Fruit fly (Drosophila melanogaster) whole organism, embryonic: ENCODE data around the gene ETHR.

Experiments used
- ATbp ChIP-seq: fragments of 200-800 bp; sonication (Bioruptor generic); optimal IDR thresholded peaks from 2 replicates; lab custom pipeline; 2017; ENCODE audit warnings: missing biosample characterization, mild to moderate bottlenecking, missing genetic modification characterization, missing genetic modification reagents
- Atf6 ChIP-seq: fragments of 200-800 bp; sonication (Bioruptor generic); IDR thresholded peaks from 2 replicates; pipeline ENCODE4 v1.3.6; 2022; ENCODE audit warnings: missing biosample characterization, missing genetic modification characterization
- Awh ChIP-seq: fragments of 200-800 bp; sonication (Bioruptor generic); IDR thresholded peaks from 2 replicates; pipeline ENCODE4, ENCODE4 v1.3.6; 2022; ENCODE audit warnings: missing biosample characterization, missing genetic modification characterization
- CG10979 ChIP-seq: fragments of 200-800 bp; sonication (Bioruptor generic); optimal IDR thresholded peaks from 2 replicates; lab custom pipeline; 2018; ENCODE audit warnings: missing biosample characterization, mild to moderate bottlenecking, missing genetic modification characterization, moderate library complexity
- CG11247 ChIP-seq: fragments of 200-800 bp; sonication (Bioruptor generic); IDR thresholded peaks from 2 replicates; pipeline ENCODE4 v1.3.6; 2022; ENCODE audit warnings: missing biosample characterization, missing genetic modification characterization
- CG12155 ChIP-seq: fragments of 200-800 bp; sonication (Bioruptor generic); optimal IDR thresholded peaks from 3 replicates; lab custom pipeline; 2016; ENCODE audit warnings: missing biosample characterization, missing genetic modification characterization
- CG13894 ChIP-seq: fragments of 200-800 bp; sonication (Bioruptor generic); optimal IDR thresholded peaks from 3 replicates; lab custom pipeline; 2018; ENCODE audit warnings: missing biosample characterization, mild to moderate bottlenecking, missing genetic modification characterization, moderate library complexity
- CG15011 ChIP-seq: fragments of 200-800 bp; sonication (Bioruptor generic); optimal IDR thresholded peaks from 3 replicates; lab custom pipeline; 2018; ENCODE audit warnings: missing biosample characterization, mild to moderate bottlenecking, missing genetic modification characterization
- CG15514 ChIP-seq: fragments of 200-800 bp; sonication (Bioruptor generic); optimal IDR thresholded peaks from 3 replicates; lab custom pipeline; 2017; ENCODE audit warnings: missing biosample characterization, missing genetic modification characterization, mild to moderate bottlenecking, moderate library complexity, missing genetic modification reagents
- CG1603 ChIP-seq: fragments of 200-800 bp; sonication (Bioruptor generic); optimal IDR thresholded peaks from 2 replicates; lab custom pipeline; 2019; ENCODE audit warnings: missing biosample characterization, mild to moderate bottlenecking, missing genetic modification characterization, moderate library complexity
- CG1832 ChIP-seq: fragments of 200-800 bp; sonication (Bioruptor generic); optimal IDR thresholded peaks from 2 replicates; lab custom pipeline; 2017; ENCODE audit warnings: missing biosample characterization, mild to moderate bottlenecking, missing genetic modification characterization, inconsistent platforms
- CG2712 ChIP-seq: fragments of 200-800 bp; optimal IDR thresholded peaks from 3 replicates; lab custom pipeline; 2019; ENCODE audit warnings: missing biosample characterization, mild to moderate bottlenecking, missing genetic modification characterization, moderate library complexity
- CG32767 ChIP-seq: fragments of 200-800 bp; sonication (Bioruptor generic); IDR thresholded peaks from 2 replicates; pipeline ENCODE4 v1.3.6; 2022; ENCODE audit warnings: missing biosample characterization, missing genetic modification characterization
- CG34422 ChIP-seq: fragments of 200-800 bp; sonication (Bioruptor generic); IDR thresholded peaks from 3 replicates; pipeline ENCODE4 v1.3.6; 2022; ENCODE audit warnings: missing biosample characterization, missing genetic modification characterization
- CG6175 ChIP-seq: fragments of 200-800 bp; sonication (Bioruptor generic); IDR thresholded peaks from 3 replicates; pipeline ENCODE4 v1.3.6; 2022; ENCODE audit warnings: missing biosample characterization, missing genetic modification characterization
- CG6654 ChIP-seq: fragments of 200-800 bp; sonication (Bioruptor generic); optimal IDR thresholded peaks from 2 replicates; lab custom pipeline; 2017; ENCODE audit warnings: missing biosample characterization, mild to moderate bottlenecking, missing genetic modification characterization
- CG7839 ChIP-seq: fragments of 200-800 bp; sonication (Bioruptor generic); optimal IDR thresholded peaks from 3 replicates; lab custom pipeline; 2018; ENCODE audit warnings: missing biosample characterization, mild to moderate bottlenecking, missing genetic modification characterization, moderate library complexity
- CG9215 ChIP-seq: fragments of 200-800 bp; sonication (Bioruptor generic); IDR thresholded peaks from 2 replicates; pipeline ENCODE4 v1.3.6; 2022; ENCODE audit warnings: missing biosample characterization, missing genetic modification characterization
- CG9609 ChIP-seq: fragments of 200-800 bp; sonication (Bioruptor generic); optimal IDR thresholded peaks from 3 replicates; lab custom pipeline; 2016; ENCODE audit warnings: missing biosample characterization, missing genetic modification characterization
- Dip3 ChIP-seq: fragments of 200-800 bp; sonication (Bioruptor generic); optimal IDR thresholded peaks from 3 replicates; lab custom pipeline; 2016; ENCODE audit warnings: missing biosample characterization, missing genetic modification characterization
- HHEX ChIP-seq: fragments of 200-800 bp; sonication (Bioruptor generic); optimal IDR thresholded peaks from 3 replicates; lab custom pipeline; 2017; ENCODE audit warnings: missing biosample characterization, mild to moderate bottlenecking, missing genetic modification characterization, missing genetic modification reagents
- HmgZ ChIP-seq: fragments of 200-800 bp; sonication (Bioruptor generic); optimal IDR thresholded peaks from 2 replicates; lab custom pipeline; 2018; ENCODE audit warnings: missing biosample characterization, mild to moderate bottlenecking, missing genetic modification characterization
- Hr51 ChIP-seq, 2 experiments: fragments of 200-800 bp; sonication (Bioruptor generic); optimal IDR thresholded peaks; 2 replicates in 1 of 2; 3 replicates in 1 of 2; lab custom pipeline; 2016 to 2018; ENCODE audit warnings: missing biosample characterization in 2 of 2, missing genetic modification characterization in 2 of 2, mild to moderate bottlenecking in 1 of 2, moderate library complexity in 1 of 2
- Hsf ChIP-seq: fragments of 200-800 bp; sonication (Bioruptor generic); optimal IDR thresholded peaks from 3 replicates; lab custom pipeline; 2016; ENCODE audit warnings: missing biosample characterization, missing genetic modification characterization
- Jarid2 ChIP-seq: fragments of 200-800 bp; sonication (Bioruptor generic); optimal IDR thresholded peaks from 3 replicates; lab custom pipeline; 2017; ENCODE audit warnings: mild to moderate bottlenecking, missing biosample characterization, missing genetic modification reagents, missing genetic modification characterization
- Mes4 ChIP-seq: fragments of 200-800 bp; sonication (Bioruptor generic); optimal IDR thresholded peaks from 2 replicates; lab custom pipeline; 2016; ENCODE audit warnings: missing biosample characterization, missing genetic modification characterization
- Oli ChIP-seq: fragments of 200-800 bp; sonication (Bioruptor generic); optimal IDR thresholded peaks from 2 replicates; lab custom pipeline; 2018; ENCODE audit warnings: missing biosample characterization, mild to moderate bottlenecking, missing genetic modification characterization, moderate library complexity
- Poxn ChIP-seq: fragments of 200-800 bp; sonication (Bioruptor generic); IDR thresholded peaks from 2 replicates; pipeline ENCODE4 v1.3.6; 2022; ENCODE audit warnings: missing biosample characterization, missing genetic modification characterization
- Ravus ChIP-seq: fragments of 200-800 bp; sonication (Bioruptor generic); IDR thresholded peaks from 2 replicates; pipeline ENCODE4 v1.3.6; 2022; ENCODE audit warnings: missing biosample characterization, missing genetic modification characterization
- Six4 ChIP-seq: fragments of 200-800 bp; sonication (Bioruptor generic); optimal IDR thresholded peaks from 2 replicates; lab custom pipeline; 2016; ENCODE audit warnings: missing biosample characterization, missing genetic modification characterization
- Sox100B ChIP-seq: fragments of 200-800 bp; sonication (Bioruptor generic); optimal IDR thresholded peaks from 3 replicates; lab custom pipeline; 2018; ENCODE audit warnings: missing biosample characterization, mild to moderate bottlenecking, missing genetic modification characterization
- YL-1 ChIP-seq: fragments of 200-800 bp; sonication (Bioruptor generic); optimal IDR thresholded peaks from 3 replicates; lab custom pipeline; 2017; ENCODE audit warnings: missing biosample characterization, mild to moderate bottlenecking, missing genetic modification characterization
- ac ChIP-seq: fragments of 200-800 bp; sonication (Bioruptor generic); optimal IDR thresholded peaks from 3 replicates; lab custom pipeline; 2017; ENCODE audit warnings: missing biosample characterization, mild to moderate bottlenecking, missing genetic modification characterization
- ara ChIP-seq: fragments of 200-800 bp; sonication (Bioruptor generic); IDR thresholded peaks from 2 replicates; pipeline ENCODE4 v1.3.6; 2022; ENCODE audit warnings: missing biosample characterization, missing genetic modification characterization
- ase ChIP-seq: fragments of 200-800 bp; sonication (Bioruptor generic); IDR thresholded peaks from 3 replicates; pipeline ENCODE4 v1.3.6; 2022; ENCODE audit warnings: missing biosample characterization, missing genetic modification characterization
- ci ChIP-seq: fragments of 200-800 bp; sonication (Bioruptor generic); IDR thresholded peaks from 3 replicates; pipeline ENCODE4 v1.3.6; 2022; ENCODE audit warnings: missing biosample characterization, missing genetic modification characterization
- crc ChIP-seq: fragments of 200-800 bp; sonication (Bioruptor generic); optimal IDR thresholded peaks from 2 replicates; lab custom pipeline; 2016; ENCODE audit warnings: missing biosample characterization, missing genetic modification characterization
- dimm ChIP-seq: fragments of 200-800 bp; sonication (Bioruptor generic); IDR thresholded peaks from 2 replicates; pipeline ENCODE4 v1.3.6; 2022; ENCODE audit warnings: missing biosample characterization, missing genetic modification characterization
- disco-r ChIP-seq: fragments of 200-800 bp; sonication (Bioruptor generic); optimal IDR thresholded peaks from 2 replicates; lab custom pipeline; 2016; ENCODE audit warnings: missing biosample characterization, missing genetic modification characterization
- fd96Cb ChIP-seq: fragments of 200-800 bp; sonication (Bioruptor generic); optimal IDR thresholded peaks from 2 replicates; lab custom pipeline; 2018; ENCODE audit warnings: missing biosample characterization, mild to moderate bottlenecking, missing genetic modification characterization, moderate library complexity
- gsb-n ChIP-seq: fragments of 200-800 bp; sonication (Bioruptor generic); optimal IDR thresholded peaks from 3 replicates; lab custom pipeline; 2018; ENCODE audit warnings: missing biosample characterization, mild to moderate bottlenecking, missing genetic modification characterization
- lbe ChIP-seq: fragments of 200-800 bp; sonication (Bioruptor generic); optimal IDR thresholded peaks from 2 replicates; lab custom pipeline; 2016; ENCODE audit warnings: missing biosample characterization, mild to moderate bottlenecking, missing genetic modification characterization
- lilli ChIP-seq: fragments of 200-800 bp; sonication (Bioruptor generic); optimal IDR thresholded peaks from 3 replicates; lab custom pipeline; 2016; ENCODE audit warnings: missing biosample characterization, missing genetic modification characterization
- nerfin-2 ChIP-seq: fragments of 200-800 bp; sonication (Bioruptor generic); IDR thresholded peaks from 2 replicates; pipeline ENCODE4 v1.3.6; 2022; ENCODE audit warnings: missing biosample characterization, missing genetic modification characterization; ENCODE audit not compliant: partially characterized antibody
- pros ChIP-seq: fragments of 200-800 bp; sonication (Bioruptor generic); optimal IDR thresholded peaks from 3 replicates; lab custom pipeline; 2019; ENCODE audit warnings: missing biosample characterization, mild to moderate bottlenecking, missing genetic modification characterization, moderate library complexity
- sens ChIP-seq: fragments of 200-800 bp; sonication (Bioruptor generic); peaks from one replicate; lab custom pipeline; 2016; ENCODE audit warnings: missing biosample characterization, missing genetic modification characterization
- seq ChIP-seq: fragments of 200-800 bp; sonication (Bioruptor generic); IDR thresholded peaks from 2 replicates; pipeline ENCODE4 v1.3.6; 2022; ENCODE audit warnings: missing biosample characterization, missing genetic modification characterization
- usp ChIP-seq: fragments of >200 bp; optimal IDR thresholded peaks from 2 replicates; lab custom pipeline; 2017; ENCODE audit warnings: missing biosample characterization, missing genetic modification characterization
- wor ChIP-seq: fragments of 200-800 bp; sonication (Bioruptor generic); IDR thresholded peaks from 2 replicates; pipeline ENCODE4 v1.3.6; 2022; ENCODE audit warnings: missing biosample characterization, missing genetic modification characterization
- zen2 ChIP-seq: fragments of 200-800 bp; sonication (Bioruptor generic); IDR thresholded peaks from 3 replicates; pipeline ENCODE4 v1.3.6; 2022; ENCODE audit warnings: missing biosample characterization, missing genetic modification characterization; ENCODE audit not compliant: partially characterized antibody

The ETHR gene

DNA sequence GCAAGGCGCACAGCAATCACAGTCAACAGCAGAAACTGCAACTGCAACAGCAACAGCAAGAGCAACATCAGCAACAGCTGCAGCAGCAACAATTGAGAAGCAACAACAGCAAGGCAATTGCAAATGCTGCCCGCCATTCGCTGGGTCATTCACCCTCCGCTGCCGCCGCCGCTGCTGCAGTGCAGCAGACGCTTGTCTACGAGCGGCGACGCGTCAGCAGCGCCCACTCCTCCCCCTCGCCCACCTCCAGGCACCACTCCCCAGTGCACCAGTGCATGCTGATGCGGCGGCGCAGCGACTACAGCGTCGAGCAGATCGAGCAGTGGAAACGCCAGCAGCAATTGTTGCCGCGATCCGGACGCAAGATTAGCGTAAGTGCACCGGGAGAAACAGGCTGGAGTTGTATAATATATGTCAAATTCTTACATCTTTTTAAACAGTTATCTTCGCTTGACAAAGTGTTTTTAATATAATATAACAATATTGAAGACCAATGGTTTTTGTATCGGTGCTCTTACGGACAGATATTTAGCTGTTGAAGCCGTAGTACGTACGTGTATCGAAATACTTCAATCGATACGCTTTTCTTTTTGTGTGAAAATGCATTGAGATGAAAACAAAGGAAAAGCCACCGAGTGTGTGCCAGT is 41.0 kb upstream of the ETHR start (continued):
- peak; percentile 42 for TF ChIP-seq CG7839 (tag; lab: Kevin White, UChicago)
- no peak for TF ChIP-seq YL-1 (GFP tag; lab: Kevin White, UChicago)
- peak; percentile 15 for TF ChIP-seq gsb-n
- TF ChIP-seq CG32767 (GFP tag; lab: Robert Waterston, UW), result peak; percentile 25; the same call in 1 of the 2 replicates
- TF ChIP-seq CG11247 (GFP tag; lab: Robert Waterston, UW), result no peak
- no peak for TF ChIP-seq zen2 (GFP tag; lab: Robert Waterston, UW)
- TF ChIP-seq ase (GFP tag; lab: Robert Waterston, UW), result no peak
- TF ChIP-seq pros, result no peak
- no peak for TF ChIP-seq HHEX
- TF ChIP-seq sens (GFP tag; lab: Kevin White, UChicago), result no peak
- TF ChIP-seq dimm (GFP tag; lab: Robert Waterston, UW), result no peak
- TF ChIP-seq Awh (GFP tag; lab: Robert Waterston, UW), result 0 out of 2 replicates have a peak, but pooled peaks have one; percentile 35
- TF ChIP-seq fd96Cb (tag; lab: Kevin White, UChicago), result peak; percentile 39
- TF ChIP-seq Dip3 (GFP tag; lab: Kevin White, UChicago), result no peak
- TF ChIP-seq disco-r (GFP tag; lab: Kevin White, UChicago), result no peak
- no peak for TF ChIP-seq CG9215 (GFP tag; lab: Robert Waterston, UW)
- TF ChIP-seq CG6175 (GFP tag; lab: Robert Waterston, UW), result no peak
- TF ChIP-seq Jarid2 (GFP tag; lab: Kevin White, UChicago), result no peak
- peak; percentile 58 for TF ChIP-seq Sox100B (GFP tag; lab: Kevin White, UChicago)
- TF ChIP-seq CG15514 (GFP tag; lab: Kevin White, UChicago), result no peak
- TF ChIP-seq Hr51 (GFP tag; optimal IDR thresholded peaks at IDR 0.05; lab: Kevin White, UChicago), result no peak
- TF ChIP-seq Hsf (GFP tag; lab: Kevin White, UChicago), result no peak
- no peak for TF ChIP-seq Poxn (GFP tag; lab: Robert Waterston, UW)
- TF ChIP-seq Mes4 (GFP tag; lab: Kevin White, UChicago), result no peak
- peak; percentile 64 for TF ChIP-seq ci (GFP tag; lab: Robert Waterston, UW)
- no peak for TF ChIP-seq CG12155 (GFP tag; lab: Kevin White, UChicago)
- no peak for TF ChIP-seq HmgZ
- peak; percentile 17; the same call in 1 of the 3 replicates for TF ChIP-seq CG34422 (GFP tag; lab: Robert Waterston, UW)
- TF ChIP-seq Six4 (GFP tag; lab: Kevin White, UChicago), result no peak
- TF ChIP-seq Ravus (GFP tag; lab: Robert Waterston, UW), result no peak
- no peak; the same call in 1 of the 2 replicates for TF ChIP-seq wor
- no peak for TF ChIP-seq CG1832 (GFP tag; lab: Kevin White, UChicago)
- TF ChIP-seq ara (GFP tag; lab: Robert Waterston, UW), result no peak
- no peak for TF ChIP-seq Atf6 (GFP tag; lab: Robert Waterston, UW)
- no peak for TF ChIP-seq seq (GFP tag; lab: Robert Waterston, UW)
- TF ChIP-seq CG9609, result no peak
- TF ChIP-seq CG2712 (tag; lab: Kevin White, UChicago), result no peak
- no peak for TF ChIP-seq crc
- peak; percentile 49 for TF ChIP-seq Oli (tag; lab: Kevin White, UChicago)
- no peak for TF ChIP-seq ac (GFP tag; lab: Kevin White, UChicago)
- TF ChIP-seq lilli (GFP tag; lab: Kevin White, UChicago), result no peak
- TF ChIP-seq CG1603 (tag; lab: Kevin White, UChicago), result peak; percentile 56
- peak; percentile 67 for TF ChIP-seq ATbp (GFP tag; lab: Kevin White, UChicago)
- TF ChIP-seq nerfin-2 (GFP tag; lab: Robert Waterston, UW), result 0 out of 2 replicates have a peak, but pooled peaks have one; percentile 22
- no peak for TF ChIP-seq CG15011 (GFP tag; lab: Kevin White, UChicago)
- TF ChIP-seq usp, result no peak
- peak; percentile 58 for TF ChIP-seq CG10979 (tag; lab: Kevin White, UChicago)
- peak; percentile 15 for TF ChIP-seq CG6654 (GFP tag; lab: Kevin White, UChicago)
- no peak for TF ChIP-seq lbe (GFP tag; lab: Kevin White, UChicago)
- no peak for TF ChIP-seq CG13894 (tag; lab: Kevin White, UChicago)
